Worm (Caenorhabditis elegans): ENCODE results near the gene nhr-96.
A peak's percentile ranks its signal among the peaks of the same experiment; 100 is the strongest.

Gene nhr-96

DNA sequence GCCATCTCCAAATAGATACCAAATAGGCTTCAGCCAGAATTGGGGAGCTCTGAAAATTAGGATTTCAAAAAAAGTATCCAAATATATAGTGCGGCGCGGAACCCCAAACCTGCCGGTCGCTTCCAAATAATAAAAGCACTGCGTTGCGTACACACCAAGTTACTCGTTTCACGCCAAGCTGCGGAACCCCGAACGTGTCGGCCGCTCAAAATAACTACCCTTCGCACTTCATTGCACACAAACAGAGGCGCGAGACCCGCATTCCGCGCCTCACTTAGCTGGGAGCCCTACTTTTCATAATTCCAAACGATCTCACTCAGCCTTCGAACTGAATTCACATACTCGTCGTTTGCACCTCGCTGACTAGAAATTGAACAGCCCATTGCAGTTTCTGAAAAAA lies 33.7 kb upstream of the nhr-96 start:
- TF ChIP-seq nhr-11 (tag; optimal IDR thresholded peaks at IDR 0.05) (no peak), pha-4 (tag; optimal IDR thresholded peaks at IDR 0.05) (no peak), nfya-1 (tag; optimal IDR thresholded peaks at IDR 0.05; ENCODE audit: insufficient read depth) (no peak), lsy-12 (tag; optimal IDR thresholded peaks at IDR 0.05) (no peak), R02D3.7 (tag; optimal IDR thresholded peaks at IDR 0.05) (no peak), elt-1 (tag; optimal IDR thresholded peaks at IDR 0.05) (no peak), unc-62 (GFP tag; optimal IDR thresholded peaks at IDR 0.05) (no peak)

DNA sequence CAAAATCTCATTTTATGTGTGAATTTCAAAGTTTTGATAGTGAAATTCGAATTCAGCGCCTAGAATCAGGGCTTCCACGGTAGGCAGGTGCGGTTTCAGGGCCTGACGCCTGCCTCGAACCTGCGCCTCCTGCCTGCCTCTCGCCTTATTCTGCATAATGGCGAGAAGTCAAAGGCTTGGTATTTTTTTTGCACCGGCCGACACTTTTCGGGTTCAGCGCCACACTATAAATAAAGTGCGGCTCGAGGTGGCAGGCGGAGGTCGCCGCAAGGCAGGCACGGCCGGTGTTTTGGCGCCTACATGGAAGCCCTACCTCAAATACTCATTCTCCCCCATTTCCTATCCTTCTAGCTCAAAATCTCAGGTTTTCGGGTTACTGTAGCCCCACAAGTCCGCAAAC lies 32.9 kb upstream of the nhr-96 start:
- no peak for TF ChIP-seq hmg-11 (tag; optimal IDR thresholded peaks at IDR 0.05)
- TF ChIP-seq jun-1 (tag; optimal IDR thresholded peaks at IDR 0.05), result no peak
- TF ChIP-seq tbx-2 (tag; optimal IDR thresholded peaks at IDR 0.05), result no peak
- no peak for TF ChIP-seq nhr-67 (tag; optimal IDR thresholded peaks at IDR 0.05)
- TF ChIP-seq aly-2 (tag; optimal IDR thresholded peaks at IDR 0.05), result no peak
- no peak for TF ChIP-seq nhr-76 (tag; optimal IDR thresholded peaks at IDR 0.05)
- no peak for TF ChIP-seq ceh-16 (tag; optimal IDR thresholded peaks at IDR 0.05)
- no peak for TF ChIP-seq mml-1 (tag; optimal IDR thresholded peaks at IDR 0.05)
- TF ChIP-seq R02D3.7 (tag; optimal IDR thresholded peaks at IDR 0.05), result no peak
- no peak for TF ChIP-seq unc-62 (GFP tag; optimal IDR thresholded peaks at IDR 0.05)
- TF ChIP-seq daf-12 (tag; optimal IDR thresholded peaks at IDR 0.05), result no peak
- no peak for TF ChIP-seq eor-1 (tag; optimal IDR thresholded peaks at IDR 0.05)
- TF ChIP-seq ceh-82 (tag; optimal IDR thresholded peaks at IDR 0.05), result no peak
- no peak for TF ChIP-seq lin-39 (tag; optimal IDR thresholded peaks at IDR 0.05)
- no peak for TF ChIP-seq ztf-4 (tag; optimal IDR thresholded peaks at IDR 0.05)

- TF ChIP-seq pha-4 (tag; optimal IDR thresholded peaks at IDR 0.05), result peak; percentile 61
- TF ChIP-seq ama-1 (optimal IDR thresholded peaks at IDR 0.05), result no peak
- peak; percentile 70 for TF ChIP-seq pqm-1 (tag; optimal IDR thresholded peaks at IDR 0.05)
- no peak for TF ChIP-seq nhr-11 (tag; optimal IDR thresholded peaks at IDR 0.05)
- no peak for TF ChIP-seq elt-1 (tag; optimal IDR thresholded peaks at IDR 0.05)
- peak; percentile 65 for TF ChIP-seq elt-2 (tag; optimal IDR thresholded peaks at IDR 0.05)
- TF ChIP-seq mml-1 (tag; optimal IDR thresholded peaks at IDR 0.05), result no peak
These were observed 32.0 kb upstream of the nhr-96 start, which contains the start of gene cyp-32B1 for ce11 chrV:2201240-2201639. TSS of gene cyp-32B1 (minus strand) at chrV:2201415.

ce11 chrV:2204080-2204479 lies 29.2 kb upstream of the nhr-96 start, which contains the start of gene cyp-33C12:
TSS of gene cyp-33C12 (minus strand) at chrV:2204400.
- TF ChIP-seq unc-39 (tag; optimal IDR thresholded peaks at IDR 0.05) (no peak), fkh-10 (GFP tag; optimal IDR thresholded peaks at IDR 0.05) (no peak), nhr-11 (tag; optimal IDR thresholded peaks at IDR 0.05) (no peak), nhr-76 (tag; optimal IDR thresholded peaks at IDR 0.05) (no peak), ceh-16 (tag; optimal IDR thresholded peaks at IDR 0.05) (no peak), pqm-1 (tag; optimal IDR thresholded peaks at IDR 0.05) (no peak), nfya-1 (tag; optimal IDR thresholded peaks at IDR 0.05; ENCODE audit: insufficient read depth) (no peak), nhr-23 (tag; optimal IDR thresholded peaks at IDR 0.05) (no peak), egl-5 (tag; optimal IDR thresholded peaks at IDR 0.05) (no peak), zag-1 (tag; optimal IDR thresholded peaks at IDR 0.05) (no peak), tbx-2 (tag; optimal IDR thresholded peaks at IDR 0.05) (no peak), ceh-9 (tag; optimal IDR thresholded peaks at IDR 0.05) (no peak), mdl-1 (tag; optimal IDR thresholded peaks at IDR 0.05) (no peak), lin-15B (tag; optimal IDR thresholded peaks at IDR 0.05) (no peak)

DNA sequence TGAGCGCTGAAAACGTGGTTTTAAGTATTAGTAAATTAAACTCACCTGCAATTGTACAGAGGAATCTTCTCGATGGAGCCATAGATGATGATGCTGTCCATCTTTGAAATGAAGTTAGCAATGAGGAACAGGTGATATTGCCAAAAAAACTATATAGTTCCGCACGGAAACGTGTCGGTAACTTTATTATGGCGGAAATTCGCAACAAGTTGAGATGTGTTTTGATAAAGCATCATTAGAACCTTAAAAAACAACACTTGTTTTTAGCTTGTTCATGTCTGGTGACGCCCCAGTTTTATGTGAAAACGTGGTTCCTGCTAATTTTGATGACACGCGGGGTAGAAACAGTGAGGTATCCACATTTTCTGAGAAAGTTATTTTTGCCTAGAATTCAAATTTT lies 27.1 kb upstream of the nhr-96 start, which contains the start of gene srt-40:
srt-40 (minus strand) TSS at position 101 of the 400 bp plus-strand sequence.
- TF ChIP-seq nhr-77 (tag; optimal IDR thresholded peaks at IDR 0.05) (no peak), ztf-4 (tag; optimal IDR thresholded peaks at IDR 0.05) (no peak), fkh-10 (GFP tag; optimal IDR thresholded peaks at IDR 0.05) (no peak), fkh-2 (tag; optimal IDR thresholded peaks at IDR 0.05) (no peak), egl-27 (tag; optimal IDR thresholded peaks at IDR 0.05) (no peak), sea-2 (GFP tag; optimal IDR thresholded peaks at IDR 0.05) (no peak), nhr-11 (tag; optimal IDR thresholded peaks at IDR 0.05) (no peak), ZK546.5 (tag; optimal IDR thresholded peaks at IDR 0.05) (no peak), zag-1 (tag; optimal IDR thresholded peaks at IDR 0.05) (no peak), jun-1 (tag; optimal IDR thresholded peaks at IDR 0.05) (no peak), nhr-67 (tag; optimal IDR thresholded peaks at IDR 0.05) (no peak), eor-1 (tag; optimal IDR thresholded peaks at IDR 0.05) (no peak), daf-12 (tag; optimal IDR thresholded peaks at IDR 0.05) (no peak), hmg-11 (tag; optimal IDR thresholded peaks at IDR 0.05) (no peak), nhr-23 (tag; optimal IDR thresholded peaks at IDR 0.05) (no peak), unc-39 (tag; optimal IDR thresholded peaks at IDR 0.05) (no peak), mdl-1 (tag; optimal IDR thresholded peaks at IDR 0.05) (no peak), nhr-237 (tag; optimal IDR thresholded peaks at IDR 0.05) (no peak), ama-1 (optimal IDR thresholded peaks at IDR 0.05) (no peak), lin-39 (tag; optimal IDR thresholded peaks at IDR 0.05) (no peak)

Measured in whole organism, L3 larva.